Worm (Caenorhabditis elegans): ENCODE data around the gene unc-53.

DNA sequence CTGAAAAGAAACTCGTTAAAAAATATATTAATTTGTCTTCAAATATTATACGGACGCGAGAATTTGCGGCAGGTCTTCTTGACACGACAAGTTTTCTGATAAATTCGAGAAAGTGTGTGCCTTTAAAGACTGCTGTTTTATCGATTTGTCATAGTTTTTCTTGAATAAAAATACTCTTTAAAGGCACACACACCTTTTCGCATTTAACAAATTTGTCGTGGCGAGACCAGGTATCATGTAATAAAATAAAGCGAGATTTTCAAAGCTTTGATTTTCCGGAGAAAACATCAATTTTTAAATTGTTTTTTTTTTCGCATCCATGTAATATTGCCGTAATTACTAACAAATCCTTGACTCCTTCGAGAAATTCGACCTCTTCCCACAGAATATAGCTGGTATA is 11.9 kb upstream of the unc-53 start:
- TF ChIP-seq nhr-11 (tag; optimal IDR thresholded peaks at IDR 0.05) (no peak), tbx-2 (tag; optimal IDR thresholded peaks at IDR 0.05) (no peak), snpc-4 (tag; optimal IDR thresholded peaks at IDR 0.05) (no peak), skn-1 (tag; optimal IDR thresholded peaks at IDR 0.05) (no peak), lin-39 (tag; optimal IDR thresholded peaks at IDR 0.05) (no peak), nhr-76 (tag; optimal IDR thresholded peaks at IDR 0.05) (no peak)
